Worm (Caenorhabditis elegans) whole organism, L3 larva: Measurements from ENCODE around the gene clp-6.

ENCODE experiments used
- aly-2 ChIP-seq: fragments of 150-350 bp; optimal IDR thresholded peaks from 2 replicates; lab custom pipeline; 2014; ENCODE audit warnings: missing biosample characterization, missing genetic modification characterization
- ceh-28 ChIP-seq: fragments of 150-350 bp; optimal IDR thresholded peaks from 2 replicates; lab custom pipeline; 2014; ENCODE audit warnings: missing biosample characterization, missing genetic modification reagents, missing genetic modification characterization
- daf-12 ChIP-seq: fragments of 150-350 bp; optimal IDR thresholded peaks from 2 replicates; lab custom pipeline; 2014; ENCODE audit warnings: missing biosample characterization, missing genetic modification reagents, missing genetic modification characterization
- egl-5 ChIP-seq: fragments of 150-350 bp; optimal IDR thresholded peaks from 2 replicates; lab custom pipeline; 2017; ENCODE audit warnings: missing biosample characterization, missing genetic modification reagents, missing genetic modification characterization, inconsistent platforms
- lin-15B ChIP-seq: fragments of 150-350 bp; optimal IDR thresholded peaks from 2 replicates; lab custom pipeline; 2014; ENCODE audit warnings: missing biosample characterization, missing genetic modification characterization
- lin-39 ChIP-seq: fragments of 150-350 bp; optimal IDR thresholded peaks from 2 replicates; lab custom pipeline; 2018; ENCODE audit warnings: missing biosample characterization, missing genetic modification reagents, missing genetic modification characterization
- nhr-23 ChIP-seq: fragments of 150-350 bp; optimal IDR thresholded peaks from 2 replicates; lab custom pipeline; 2014; ENCODE audit warnings: missing biosample characterization, missing genetic modification reagents, missing genetic modification characterization
- nhr-25 ChIP-seq: sonication (generic microtip); optimal IDR thresholded peaks from 2 replicates; lab custom pipeline; 2017; ENCODE audit warnings: missing biosample characterization, missing genetic modification characterization
- nhr-43 ChIP-seq: sonication (generic microtip); optimal IDR thresholded peaks from 2 replicates; lab custom pipeline; 2016; ENCODE audit warnings: mild to moderate bottlenecking, missing genetic modification characterization, missing compliant biosample characterization; ENCODE audit not compliant: poor library complexity, severe bottlenecking
- pqm-1 ChIP-seq: fragments of 150-350 bp; optimal IDR thresholded peaks from 2 replicates; lab custom pipeline; 2017; ENCODE audit warnings: missing biosample characterization, missing genetic modification characterization, inconsistent platforms
- ztf-11 ChIP-seq: fragments of 150-350 bp; optimal IDR thresholded peaks from 2 replicates; lab custom pipeline; 2014; ENCODE audit warnings: missing biosample characterization, missing genetic modification characterization
- ztf-4 ChIP-seq: fragments of 150-350 bp; optimal IDR thresholded peaks from 2 replicates; lab custom pipeline; 2014; ENCODE audit warnings: missing biosample characterization, missing genetic modification characterization

clp-6 gene

DNA sequence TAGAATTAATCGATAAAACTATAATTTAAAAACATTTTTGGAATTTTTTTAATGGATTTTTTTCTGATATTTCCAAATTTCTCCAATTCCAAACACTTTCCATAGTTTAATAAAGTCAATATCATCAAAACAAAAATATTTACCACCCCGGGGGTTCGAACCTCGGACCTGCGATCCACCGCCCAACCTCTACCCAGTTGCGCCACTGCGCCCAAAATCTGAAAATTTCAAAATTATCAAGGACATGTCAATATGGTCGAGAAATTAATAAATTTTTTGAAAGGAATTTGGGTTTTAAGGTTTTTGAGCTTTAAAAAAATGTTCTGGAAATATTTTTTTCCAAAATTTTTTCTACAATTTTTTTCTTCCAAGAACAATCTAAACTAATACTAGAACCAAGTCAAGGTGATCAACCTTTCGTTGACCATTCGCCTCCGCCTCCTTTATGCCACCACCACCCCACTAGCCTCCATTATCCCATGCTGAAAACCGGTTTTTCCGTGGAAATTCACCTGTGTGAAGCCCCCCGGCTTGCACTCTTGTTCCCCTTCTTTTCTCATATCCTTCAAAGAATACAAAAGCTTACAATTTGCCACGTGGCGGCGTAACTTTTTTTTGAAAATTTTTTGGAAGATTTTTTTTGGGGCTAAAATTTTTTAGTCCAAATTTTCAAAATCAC, 53.1 kb downstream of the clp-6 start:
- TF ChIP-seq aly-2 (tag; lab: Kevin White, UChicago): no peak
- TF ChIP-seq nhr-25: peak; percentile 51
- no peak for TF ChIP-seq ztf-11
- no peak for TF ChIP-seq ceh-28
- TF ChIP-seq egl-5: no peak
- TF ChIP-seq lin-15B (tag; lab: Kevin White, UChicago): no peak
- no peak for TF ChIP-seq daf-12 (tag; lab: Kevin White, UChicago)
- no peak for TF ChIP-seq pqm-1 (tag; lab: Kevin White, UChicago)
- TF ChIP-seq nhr-43 (tag; lab: Kevin White, UChicago): peak; percentile 50
- TF ChIP-seq nhr-23: peak; percentile 42
- no peak for TF ChIP-seq lin-39 (tag; lab: Kevin White, UChicago)
- no peak for TF ChIP-seq ztf-4 (tag; lab: Kevin White, UChicago)
